Worm (Caenorhabditis elegans): ENCODE data around the gene R12C12.7.

- TF ChIP-seq snpc-4 (tag; optimal IDR thresholded peaks at IDR 0.05) = no peak
- TF ChIP-seq elt-1 (tag; optimal IDR thresholded peaks at IDR 0.05; ENCODE audit: borderline replicate concordance, insufficient read depth) = no peak
- TF ChIP-seq M03D4.4 (tag; optimal IDR thresholded peaks at IDR 0.05) = no peak
- no peak for TF ChIP-seq cnd-1 (tag; optimal IDR thresholded peaks at IDR 0.05)
- TF ChIP-seq blmp-1 (tag; optimal IDR thresholded peaks at IDR 0.05) = no peak
- no peak for TF ChIP-seq sptf-1 (tag; optimal IDR thresholded peaks at IDR 0.05)
Measured at ce11 chrII:6016410-6016809, 39.4 kb downstream of the R12C12.7 start, which contains the start of gene ZK84.5.
